Worm (Caenorhabditis elegans): Measurements from ENCODE around the gene nhr-166.

DNA sequence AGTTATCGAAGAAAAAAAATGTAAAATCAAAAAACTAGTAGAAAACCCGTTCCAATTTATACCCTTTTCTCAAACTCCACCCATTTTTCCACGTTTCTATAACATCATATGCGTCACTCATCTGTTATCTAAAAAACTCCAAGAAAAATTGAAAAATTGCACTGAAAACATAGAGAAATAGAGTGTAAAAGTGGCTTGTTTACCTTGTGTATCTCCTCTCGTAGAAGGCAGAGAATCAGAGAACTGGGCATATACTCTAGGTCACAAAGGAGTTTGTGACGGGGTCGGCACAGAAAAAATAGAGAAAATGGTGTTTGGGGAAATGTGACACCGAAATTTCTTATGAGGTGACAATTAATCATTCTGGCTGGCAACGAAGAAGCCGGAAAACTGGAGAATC, 31.2 kb downstream of the nhr-166 start:
- TF ChIP-seq T22C8.4 (GFP tag; IDR thresholded peaks at IDR 0.05) (no peak), klf-2 (GFP tag; conservative IDR thresholded peaks at IDR 0.05) (no peak), ref-1 (GFP tag; conservative IDR thresholded peaks at IDR 0.05) (no peak), tab-1 (GFP tag; IDR thresholded peaks at IDR 0.05) (no peak), flt-1 (GFP tag; IDR thresholded peaks at IDR 0.05) (no peak), ztf-29 (GFP tag; IDR thresholded peaks at IDR 0.05) (no peak), med-1 (GFP tag; optimal IDR thresholded peaks at IDR 0.05; ENCODE audit: insufficient read depth) (no peak)
